Worm (Caenorhabditis elegans): ENCODE data around the gene T05B9.2.

T05B9.2 gene

DNA sequence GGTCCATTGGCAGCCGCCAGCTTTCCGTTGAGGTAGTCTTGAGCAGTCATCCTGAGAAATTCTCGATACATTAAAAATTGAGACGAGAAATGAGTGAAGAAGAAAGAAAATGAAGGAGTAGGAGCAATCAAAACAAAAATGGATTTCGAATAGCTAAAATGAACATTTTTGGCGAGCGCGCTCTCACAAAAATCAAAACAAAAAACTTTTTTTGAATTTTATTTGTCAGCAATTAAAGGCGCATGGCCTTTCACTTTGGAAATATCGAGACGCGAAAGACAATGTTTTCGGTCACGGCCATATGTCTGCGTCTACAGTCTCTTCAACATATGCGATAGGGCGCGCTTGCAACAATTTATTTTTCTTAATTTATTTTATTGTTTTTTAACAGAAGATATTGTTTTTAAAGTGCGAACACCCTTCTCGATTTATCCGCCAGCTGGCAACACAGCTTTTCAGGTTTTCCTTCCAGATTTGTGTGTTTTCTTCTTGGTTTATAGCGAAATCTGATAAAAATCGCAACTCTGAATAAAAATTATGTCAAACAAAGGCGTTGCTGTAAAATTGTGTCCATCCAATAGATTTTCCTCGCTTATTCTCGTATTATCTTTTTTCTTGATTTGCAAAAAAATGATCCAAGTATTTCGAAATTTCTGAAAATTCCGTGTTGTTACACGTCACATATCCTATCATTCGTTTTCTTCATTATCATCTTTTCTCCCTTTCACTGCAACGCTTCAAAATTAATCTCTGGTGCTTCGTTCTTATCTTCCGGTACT, 16.6 kb upstream of the T05B9.2 start, which contains the start of the genes rpn-9 and T06D8.9:
Gene rpn-9, minus strand, starts transcription at position 51 of the 779 bp plus-strand sequence.
Gene T06D8.9, plus strand, starts transcription at position 729 of the 779 bp plus-strand sequence.
- TF ChIP-seq lin-11 (tag; optimal IDR thresholded peaks at IDR 0.05): peak; percentile 45
- peak; percentile 82 for TF ChIP-seq gmeb-1 (tag; optimal IDR thresholded peaks at IDR 0.05)
- TF ChIP-seq nhr-25 (tag; optimal IDR thresholded peaks at IDR 0.05): peak; percentile 71
- TF ChIP-seq mbf-1 (tag; optimal IDR thresholded peaks at IDR 0.05): no peak
- no peak for TF ChIP-seq alr-1 (tag; optimal IDR thresholded peaks at IDR 0.05)
- peak; percentile 89 for TF ChIP-seq crh-2 (tag; optimal IDR thresholded peaks at IDR 0.05)
- no peak for TF ChIP-seq nhr-10 (tag; optimal IDR thresholded peaks at IDR 0.05)
- peak; percentile 31 for TF ChIP-seq fos-1 (tag; optimal IDR thresholded peaks at IDR 0.05)
- peak; percentile 69 to 92 for TF ChIP-seq lsy-2 (tag; optimal IDR thresholded peaks at IDR 0.05)
- peak in 1 of 2 experiments; percentile 38 for TF ChIP-seq mdl-1 (tag; optimal IDR thresholded peaks at IDR 0.05)
- peak; percentile 57 for TF ChIP-seq skn-1 (tag; optimal IDR thresholded peaks at IDR 0.05)
- TF ChIP-seq F13H6.1 (tag; optimal IDR thresholded peaks at IDR 0.05): peak; percentile 69
- peak; percentile 66 for TF ChIP-seq sma-9 (GFP tag; optimal IDR thresholded peaks at IDR 0.05)
- no peak for TF ChIP-seq sma-9 (tag; optimal IDR thresholded peaks at IDR 0.05)
- TF ChIP-seq C34F6.9 (tag; optimal IDR thresholded peaks at IDR 0.05): peak; percentile 95
- TF ChIP-seq unc-55 (GFP tag; optimal IDR thresholded peaks at IDR 0.05): peak; percentile 97
- peak; percentile 83 for TF ChIP-seq nhr-129 (tag; optimal IDR thresholded peaks at IDR 0.05)
- TF ChIP-seq sma-3 (GFP tag; optimal IDR thresholded peaks at IDR 0.05): peak; percentile 67
- TF ChIP-seq nhr-21 (tag; optimal IDR thresholded peaks at IDR 0.05): peak; percentile 65
- TF ChIP-seq mab-5 (tag; optimal IDR thresholded peaks at IDR 0.05): peak; percentile 70
- TF ChIP-seq lin-13 (GFP tag; optimal IDR thresholded peaks at IDR 0.05): peak; percentile 85
- no peak for TF ChIP-seq ceh-82 (tag; optimal IDR thresholded peaks at IDR 0.05)
- TF ChIP-seq lin-39 (tag; optimal IDR thresholded peaks at IDR 0.05): no peak
- peak; percentile 86 for TF ChIP-seq snpc-4 (tag; optimal IDR thresholded peaks at IDR 0.05)
- peak; percentile 53 for TF ChIP-seq blmp-1 (tag; optimal IDR thresholded peaks at IDR 0.05; ENCODE audit: insufficient read depth)

DNA sequence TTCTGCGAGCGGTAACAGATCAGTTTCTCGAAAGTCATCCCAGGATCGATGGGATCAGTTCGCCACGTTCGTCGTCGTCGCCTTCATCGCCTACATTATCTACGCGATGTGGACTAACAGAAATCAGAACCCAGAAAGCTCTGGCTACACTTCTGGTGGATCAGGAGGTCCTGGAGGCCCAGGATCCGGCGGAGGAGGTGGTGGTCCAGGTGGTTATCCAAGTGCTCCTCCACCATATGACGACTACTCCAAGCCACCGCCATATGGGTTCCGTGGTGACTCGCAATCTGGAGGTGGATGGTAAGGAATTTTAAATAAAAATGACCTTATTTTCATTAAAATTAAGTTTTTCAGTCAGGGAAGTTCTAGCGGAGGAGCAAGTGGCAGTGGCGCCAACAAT, 15.4 kb upstream of the T05B9.2 start:
- TF ChIP-seq unc-55 (GFP tag; optimal IDR thresholded peaks at IDR 0.05) (no peak), gmeb-1 (tag; optimal IDR thresholded peaks at IDR 0.05) (no peak), nhr-77 (tag; optimal IDR thresholded peaks at IDR 0.05) (no peak), lsy-2 (tag; optimal IDR thresholded peaks at IDR 0.05) (no peak), egl-27 (tag; optimal IDR thresholded peaks at IDR 0.05) (no peak), F13H6.1 (tag; optimal IDR thresholded peaks at IDR 0.05) (no peak), nhr-10 (tag; optimal IDR thresholded peaks at IDR 0.05) (no peak), blmp-1 (tag; optimal IDR thresholded peaks at IDR 0.05; ENCODE audit: insufficient read depth) (no peak), R02D3.7 (tag; optimal IDR thresholded peaks at IDR 0.05) (no peak), peb-1 (tag; optimal IDR thresholded peaks at IDR 0.05) (no peak), skn-1 (tag; optimal IDR thresholded peaks at IDR 0.05) (no peak), unc-62 (GFP tag; optimal IDR thresholded peaks at IDR 0.05) (no peak), nhr-23 (tag; optimal IDR thresholded peaks at IDR 0.05) (no peak), lin-11 (tag; optimal IDR thresholded peaks at IDR 0.05) (no peak), aly-2 (tag; optimal IDR thresholded peaks at IDR 0.05) (no peak), ztf-11 (tag; optimal IDR thresholded peaks at IDR 0.05) (no peak)

DNA sequence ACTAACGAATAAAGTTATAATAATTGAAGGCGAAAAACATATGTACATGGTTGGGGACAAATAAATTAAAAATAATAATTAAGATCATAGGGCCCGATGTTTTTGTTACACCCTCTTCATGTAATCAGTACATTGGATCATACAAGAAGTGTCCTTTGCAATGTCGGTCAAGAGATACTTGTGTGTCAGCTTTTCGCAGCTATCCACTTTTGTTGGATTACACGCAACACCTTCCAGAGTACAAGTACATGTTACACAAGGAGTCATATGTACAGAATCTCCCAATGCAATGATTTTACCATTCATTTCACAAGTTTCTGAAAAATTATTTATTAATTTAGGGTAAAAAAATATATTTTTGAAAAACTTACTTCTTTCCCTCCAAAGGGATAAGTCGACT, 14.7 kb upstream of the T05B9.2 start:
- TF ChIP-seq nhr-25 (tag; optimal IDR thresholded peaks at IDR 0.05): no peak
- no peak for TF ChIP-seq ama-1 (optimal IDR thresholded peaks at IDR 0.05)
- no peak for TF ChIP-seq mbf-1 (tag; optimal IDR thresholded peaks at IDR 0.05)
- no peak for TF ChIP-seq ztf-11 (tag; optimal IDR thresholded peaks at IDR 0.05)
- no peak for TF ChIP-seq F13H6.1 (tag; optimal IDR thresholded peaks at IDR 0.05)
- TF ChIP-seq nhr-129 (tag; optimal IDR thresholded peaks at IDR 0.05): no peak
- no peak for TF ChIP-seq ceh-16 (tag; optimal IDR thresholded peaks at IDR 0.05)
- no peak for TF ChIP-seq sem-4 (tag; optimal IDR thresholded peaks at IDR 0.05)
- TF ChIP-seq fos-1 (tag; optimal IDR thresholded peaks at IDR 0.05): no peak
- TF ChIP-seq peb-1 (tag; optimal IDR thresholded peaks at IDR 0.05): no peak
- no peak for TF ChIP-seq elt-1 (tag; optimal IDR thresholded peaks at IDR 0.05)
- TF ChIP-seq nhr-21 (tag; optimal IDR thresholded peaks at IDR 0.05): no peak
- TF ChIP-seq skn-1 (tag; optimal IDR thresholded peaks at IDR 0.05): no peak

All from whole organism, L2 larva.